Worm (Caenorhabditis elegans): ENCODE data around the gene nas-22.

DNA sequence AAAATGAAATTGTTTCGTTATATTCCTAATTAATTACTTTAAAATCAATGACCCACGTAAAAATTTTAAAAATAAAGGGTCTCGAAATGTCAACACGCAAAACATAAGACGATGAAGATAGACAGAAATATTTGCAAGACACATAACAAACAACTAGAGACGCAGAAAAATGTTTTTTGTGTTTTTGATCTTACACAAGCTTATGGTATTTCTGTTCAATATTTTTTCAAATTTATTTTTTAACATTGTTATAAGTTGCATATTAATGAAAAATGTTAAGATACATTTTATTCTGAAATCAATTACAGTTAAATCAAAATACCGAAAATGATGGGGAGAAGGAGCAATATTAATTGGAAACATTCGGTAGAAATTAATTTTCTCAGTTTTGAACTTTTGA, 38.9 kb downstream of the nas-22 start, which contains the start of gene C55A6.3:
- TF ChIP-seq pha-4 (tag; optimal IDR thresholded peaks at IDR 0.05) (no peak), unc-62 (GFP tag; optimal IDR thresholded peaks at IDR 0.05) (no peak), Y67H2A.10 (GFP tag; conservative IDR thresholded peaks at IDR 0.05) (no peak), Y53G8AR.9 (GFP tag; conservative IDR thresholded peaks at IDR 0.05) (no peak), sea-2 (GFP tag; IDR thresholded peaks at IDR 0.05) (no peak), akir-1 (GFP tag; optimal IDR thresholded peaks at IDR 0.05) (no peak), repo-1 (tag; optimal IDR thresholded peaks at IDR 0.05) (no peak), xnd-1 (tag; optimal IDR thresholded peaks at IDR 0.05) (no peak), F22D6.2 (tag; optimal IDR thresholded peaks at IDR 0.05) (no peak), him-1 (tag; optimal IDR thresholded peaks at IDR 0.05) (no peak), ceh-79 (tag; optimal IDR thresholded peaks at IDR 0.05) (no peak), K11D2.4 (GFP tag; IDR thresholded peaks at IDR 0.05) (no peak), fkh-3 (tag; optimal IDR thresholded peaks at IDR 0.05) (no peak), ztf-22 (GFP tag; optimal IDR thresholded peaks at IDR 0.05) (no peak)
